Fruit fly (Drosophila melanogaster): ENCODE results near the gene CG44013.
A peak's percentile ranks its signal among the peaks of the same experiment; 100 is the strongest.

Gene CG44013

dm6 chr3R:15507760-15508159 lies 2.0 kb downstream of the CG44013 start:
- no peak for TF ChIP-seq CG17801 (GFP tag; optimal IDR thresholded peaks at IDR 0.05; ENCODE audit: partially characterized antibody)

dm6 chr3R:15494302-15494701 lies 15.4 kb downstream of the CG44013 start, which contains the start of gene maca:
TSS of gene maca (plus strand) at chr3R:15494602.
- TF ChIP-seq CG17801 (GFP tag; optimal IDR thresholded peaks at IDR 0.05; ENCODE audit: partially characterized antibody): no peak

- no peak for TF ChIP-seq CG17801 (GFP tag; optimal IDR thresholded peaks at IDR 0.05; ENCODE audit: partially characterized antibody)
Observed at dm6 chr3R:15493211-15493610, 16.5 kb downstream of the CG44013 start.

dm6 chr3R:15485866-15486265 lies 23.9 kb downstream of the CG44013 start, which contains the start of gene obe:
TSS of gene obe (plus strand) at chr3R:15486050.
- TF ChIP-seq CG17801 (GFP tag; optimal IDR thresholded peaks at IDR 0.05; ENCODE audit: partially characterized antibody): no peak

dm6 chr3R:15485296-15485695 lies 24.4 kb downstream of the CG44013 start, which contains the start of gene Trissin:
TSS of gene Trissin (minus strand) at chr3R:15485396.
- TF ChIP-seq CG17801 (GFP tag; optimal IDR thresholded peaks at IDR 0.05; ENCODE audit: partially characterized antibody): no peak

dm6 chr3R:15482858-15483257 lies 26.9 kb downstream of the CG44013 start, which contains the start of gene Rh6:
TSS of gene Rh6 (plus strand) at chr3R:15483158.
- TF ChIP-seq CG17801 (GFP tag; optimal IDR thresholded peaks at IDR 0.05; ENCODE audit: partially characterized antibody): no peak

- no peak for TF ChIP-seq CG17801 (GFP tag; optimal IDR thresholded peaks at IDR 0.05; ENCODE audit: partially characterized antibody)
Observed at dm6 chr3R:15481606-15482005, 28.1 kb downstream of the CG44013 start, which contains the start of gene B9d1. TSS of gene B9d1 (plus strand) at chr3R:15481906.

dm6 chr3R:15480068-15480467 lies 29.6 kb downstream of the CG44013 start:
- TF ChIP-seq CG17801 (GFP tag; optimal IDR thresholded peaks at IDR 0.05; ENCODE audit: partially characterized antibody): no peak

- TF ChIP-seq CG17801 (GFP tag; optimal IDR thresholded peaks at IDR 0.05; ENCODE audit: partially characterized antibody): no peak
Observed at dm6 chr3R:15475973-15476692, 33.6 kb downstream of the CG44013 start, which contains the start of gene AdamTS-A. TSS of gene AdamTS-A (minus strand) at chr3R:15476193.

- TF ChIP-seq CG17801 (GFP tag; optimal IDR thresholded peaks at IDR 0.05; ENCODE audit: partially characterized antibody): no peak
Observed at dm6 chr3R:15474820-15475219, 34.9 kb downstream of the CG44013 start.

dm6 chr3R:15473360-15473938 lies 36.3 kb downstream of the CG44013 start:
- no peak for TF ChIP-seq CG17801 (GFP tag; optimal IDR thresholded peaks at IDR 0.05; ENCODE audit: partially characterized antibody)

dm6 chr3R:15472753-15473212 lies 36.9 kb downstream of the CG44013 start:
- peak; percentile 95 for TF ChIP-seq CG17801 (GFP tag; optimal IDR thresholded peaks at IDR 0.05; ENCODE audit: partially characterized antibody)

- no peak for TF ChIP-seq CG17801 (GFP tag; optimal IDR thresholded peaks at IDR 0.05; ENCODE audit: partially characterized antibody)
Observed at dm6 chr3R:15471742-15472141, 38.0 kb downstream of the CG44013 start.

dm6 chr3R:15467991-15468764 lies 41.5 kb downstream of the CG44013 start:
- TF ChIP-seq CG17801 (GFP tag; optimal IDR thresholded peaks at IDR 0.05; ENCODE audit: partially characterized antibody): no peak

- no peak for TF ChIP-seq CG17801 (GFP tag; optimal IDR thresholded peaks at IDR 0.05; ENCODE audit: partially characterized antibody)
Observed at dm6 chr3R:15463172-15463571, 46.5 kb downstream of the CG44013 start.
